Fruit fly (Drosophila melanogaster) whole organism, prepupa: ENCODE results near the gene CG33766.

ENCODE experiments used
- CG3919 ChIP-seq: fragments of 200-800 bp; sonication (Bioruptor generic); optimal IDR thresholded peaks from 3 replicates; lab custom pipeline; 2016; ENCODE audit warnings: missing biosample characterization, missing genetic modification characterization
- CG8319 ChIP-seq: fragments of 200-800 bp; sonication (Bioruptor generic); optimal IDR thresholded peaks from 3 replicates; lab custom pipeline; 2016; ENCODE audit warnings: missing biosample characterization, missing genetic modification characterization

dm6 chr3L:22649096-22649495 lies 3.7 kb downstream of the CG33766 start, which contains the start of gene CG33771:
- TF ChIP-seq CG8319 (GFP tag; lab: Kevin White, UChicago) = no peak
- TF ChIP-seq CG3919 (GFP tag; lab: Kevin White, UChicago) = no peak
